Fruit fly (Drosophila melanogaster) Kc167 (cell line): ENCODE measurements around the gene CG32199.

Source experiments
- Myc ChIP-seq: fragments of >200 bp; optimal IDR thresholded peaks from 2 replicates; lab custom pipeline; 2017; ENCODE audit warnings: missing external identifiers
- Sin3A ChIP-seq: fragments of >200 bp; optimal IDR thresholded peaks from 2 replicates; lab custom pipeline; 2018; ENCODE audit warnings: missing external identifiers
- h ChIP-seq: fragments of >200 bp; optimal IDR thresholded peaks from 3 replicates; lab custom pipeline; 2018; ENCODE audit warnings: missing external identifiers
- insv ChIP-seq: fragments of >200 bp; optimal IDR thresholded peaks from 3 replicates; lab custom pipeline; 2018; ENCODE audit warnings: missing external identifiers
- psq ChIP-seq: fragments of >200 bp; optimal IDR thresholded peaks from 2 replicates; lab custom pipeline; 2017; ENCODE audit warnings: missing external identifiers
- ttk ChIP-seq: sonication (Bioruptor generic); optimal IDR thresholded peaks from 2 replicates; lab custom pipeline; 2017; ENCODE audit warnings: missing external identifiers

The CG32199 gene

dm6 chr3L:18640584-18641527 is 29.2 kb downstream of the CG32199 start:
- TF ChIP-seq Sin3A (lab: Kevin White, UChicago): no peak
- no peak for TF ChIP-seq Myc (lab: Kevin White, UChicago)
- no peak for TF ChIP-seq insv (lab: Kevin White, UChicago)
- no peak for TF ChIP-seq ttk (lab: Kevin White, UChicago)
- no peak for TF ChIP-seq h (lab: Kevin White, UChicago)
- TF ChIP-seq psq (lab: Kevin White, UChicago): no peak

DNA sequence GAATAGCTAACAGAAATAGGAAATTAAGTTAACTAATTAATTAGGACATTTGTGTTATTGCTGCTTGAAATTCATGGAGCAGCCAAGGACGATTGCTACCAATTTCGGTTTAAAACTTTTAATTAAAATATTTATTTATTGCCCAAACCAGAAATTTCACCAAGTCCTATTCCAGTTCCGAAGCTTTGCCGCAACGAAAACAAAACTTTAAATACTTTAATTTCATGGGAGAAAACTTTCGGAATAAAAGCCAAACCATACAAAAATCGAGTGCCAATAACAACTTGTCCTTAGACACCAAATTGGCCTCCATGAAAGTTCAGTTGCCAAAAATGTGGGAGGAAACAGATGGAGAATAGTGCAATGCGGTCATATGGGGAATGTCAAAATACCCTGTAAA is 31.5 kb downstream of the CG32199 start:
- TF ChIP-seq insv (lab: Kevin White, UChicago) (no peak), Myc (lab: Kevin White, UChicago) (no peak)

dm6 chr3L:18653737-18654136 is 42.0 kb downstream of the CG32199 start:
- TF ChIP-seq ttk (lab: Kevin White, UChicago): no peak
